Worm (Caenorhabditis elegans): Measurements from ENCODE around the gene W02D7.11.

DNA sequence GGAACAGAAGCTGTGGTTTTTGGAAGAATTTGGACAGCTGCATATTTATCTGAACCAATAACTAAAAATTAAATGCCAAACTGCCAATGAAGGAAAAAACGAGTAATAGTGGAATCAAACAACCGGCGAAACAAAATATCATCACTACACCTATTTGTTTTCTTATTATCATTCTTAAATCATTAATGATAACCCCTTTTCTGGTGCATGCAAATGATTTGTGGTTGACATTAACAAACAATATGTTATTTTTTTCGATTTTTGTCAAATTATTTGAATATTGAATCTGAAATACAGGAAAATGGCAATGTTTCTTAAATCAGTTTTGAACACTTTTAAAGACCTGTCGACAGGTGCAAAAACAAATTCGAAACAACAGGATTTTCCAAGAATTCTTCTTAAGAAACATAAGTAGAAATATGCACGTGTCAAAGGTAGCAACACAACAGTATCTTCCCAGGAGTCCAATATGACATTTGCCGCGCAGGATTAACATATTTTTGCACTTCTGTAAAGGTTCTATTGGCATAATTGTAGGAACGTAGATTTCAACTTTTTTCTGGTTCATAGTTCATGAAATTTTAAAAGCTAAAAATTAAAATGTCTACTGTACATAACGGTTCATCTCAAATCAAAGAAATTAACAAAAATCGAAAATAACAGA lies 5.0 kb downstream of the W02D7.11 start, which contains the start of gene W02D7.5:
- no peak for TF ChIP-seq sdz-38 (tag; optimal IDR thresholded peaks at IDR 0.05)
- TF ChIP-seq die-1 (tag; optimal IDR thresholded peaks at IDR 0.05): no peak
- TF ChIP-seq hrde-1 (tag; optimal IDR thresholded peaks at IDR 0.05; ENCODE audit: borderline replicate concordance): no peak
- TF ChIP-seq dpl-1 (GFP tag; optimal IDR thresholded peaks at IDR 0.05): no peak
- TF ChIP-seq dox-1 (GFP tag; IDR thresholded peaks at IDR 0.05): no peak
- no peak for TF ChIP-seq ceh-40 (GFP tag; IDR thresholded peaks at IDR 0.05)
- no peak for TF ChIP-seq Y53F4B.3 (GFP tag; IDR thresholded peaks at IDR 0.05)
- TF ChIP-seq nfya-1 (tag; optimal IDR thresholded peaks at IDR 0.05; ENCODE audit: borderline replicate concordance, insufficient read depth): no peak
- no peak for TF ChIP-seq hlh-12 (tag; optimal IDR thresholded peaks at IDR 0.05)
- no peak for TF ChIP-seq chd-7 (tag; optimal IDR thresholded peaks at IDR 0.05)
- TF ChIP-seq cebp-1 (GFP tag; IDR thresholded peaks at IDR 0.05): no peak
- TF ChIP-seq cebp-1 (tag; optimal IDR thresholded peaks at IDR 0.05): no peak
- TF ChIP-seq gei-17 (GFP tag; optimal IDR thresholded peaks at IDR 0.05): no peak
